Fruit fly (Drosophila melanogaster) whole organism, embryonic: ENCODE results near the gene CG43203.

ENCODE experiments used
- CG11093 ChIP-seq: fragments of 200-800 bp; sonication (Bioruptor generic); IDR thresholded peaks from 3 replicates; pipeline ENCODE4 v1.3.6; 2022; ENCODE audit warnings: missing biosample characterization, missing genetic modification characterization
- CG12391 ChIP-seq: fragments of 200-800 bp; sonication (Bioruptor generic); optimal IDR thresholded peaks from 3 replicates; lab custom pipeline; 2018; ENCODE audit warnings: missing biosample characterization, mild to moderate bottlenecking, missing genetic modification characterization, moderate library complexity
- CG14710 ChIP-seq: fragments of 200-800 bp; sonication (Bioruptor generic); optimal IDR thresholded peaks from 3 replicates; lab custom pipeline; 2019; ENCODE audit warnings: missing biosample characterization, mild to moderate bottlenecking, missing genetic modification characterization, moderate library complexity
- CG14860 ChIP-seq: fragments of 200-800 bp; sonication (Bioruptor generic); IDR thresholded peaks from 3 replicates; pipeline ENCODE4 v1.3.6; 2022; ENCODE audit warnings: missing biosample characterization, missing genetic modification characterization; ENCODE audit not compliant: partially characterized antibody
- CG17186 ChIP-seq: fragments of 200-800 bp; sonication (Bioruptor generic); optimal IDR thresholded peaks from 3 replicates; lab custom pipeline; 2017; ENCODE audit warnings: missing biosample characterization, missing genetic modification reagents, missing genetic modification characterization
- CG1832 ChIP-seq: fragments of 200-800 bp; sonication (Bioruptor generic); optimal IDR thresholded peaks from 2 replicates; lab custom pipeline; 2017; ENCODE audit warnings: missing biosample characterization, mild to moderate bottlenecking, missing genetic modification characterization, inconsistent platforms
- CG2120 ChIP-seq: fragments of 200-800 bp; sonication (Bioruptor generic); optimal IDR thresholded peaks from 3 replicates; lab custom pipeline; 2016; ENCODE audit warnings: missing biosample characterization, missing genetic modification characterization
- CG2199 ChIP-seq: fragments of 200-800 bp; sonication (Bioruptor generic); IDR thresholded peaks from 3 replicates; pipeline ENCODE4 v1.3.6; 2022; ENCODE audit warnings: missing biosample characterization, missing genetic modification characterization
- CG2712 ChIP-seq: fragments of 200-800 bp; optimal IDR thresholded peaks from 3 replicates; lab custom pipeline; 2019; ENCODE audit warnings: missing biosample characterization, mild to moderate bottlenecking, missing genetic modification characterization, moderate library complexity
- CG31441 ChIP-seq: fragments of 200-800 bp; sonication (Bioruptor generic); IDR thresholded peaks from 2 replicates; pipeline ENCODE4 v1.3.6; 2022; ENCODE audit warnings: missing biosample characterization, missing genetic modification characterization
- CG7556 ChIP-seq: fragments of 200-800 bp; sonication (Bioruptor generic); optimal IDR thresholded peaks from 2 replicates; lab custom pipeline; 2017; ENCODE audit warnings: missing biosample characterization, mild to moderate bottlenecking, missing genetic modification characterization
- CG9727 ChIP-seq: fragments of 200-800 bp; sonication (Bioruptor generic); optimal IDR thresholded peaks from 3 replicates; lab custom pipeline; 2017; ENCODE audit warnings: missing biosample characterization, mild to moderate bottlenecking, missing genetic modification characterization
- Dad ChIP-seq: fragments of 200-800 bp; sonication (Bioruptor generic); optimal IDR thresholded peaks from 3 replicates; lab custom pipeline; 2016; ENCODE audit warnings: missing biosample characterization, missing genetic modification characterization
- Dip2 ChIP-seq: fragments of 200-800 bp; sonication (Bioruptor generic); IDR thresholded peaks from 2 replicates; pipeline ENCODE4 v1.3.6; 2022; ENCODE audit warnings: missing biosample characterization, missing genetic modification characterization
- Hmx ChIP-seq: fragments of 200-800 bp; sonication (Bioruptor generic); optimal IDR thresholded peaks from 2 replicates; lab custom pipeline; 2016; ENCODE audit warnings: missing biosample characterization, missing genetic modification characterization
- Jarid2 ChIP-seq: fragments of 200-800 bp; sonication (Bioruptor generic); optimal IDR thresholded peaks from 3 replicates; lab custom pipeline; 2017; ENCODE audit warnings: mild to moderate bottlenecking, missing biosample characterization, missing genetic modification reagents, missing genetic modification characterization
- Lpt ChIP-seq: fragments of >200 bp; optimal IDR thresholded peaks from 2 replicates; lab custom pipeline; 2018; ENCODE audit warnings: missing biosample characterization, missing genetic modification characterization
- Meics ChIP-seq: fragments of 200-800 bp; sonication (Bioruptor generic); optimal IDR thresholded peaks from 2 replicates; lab custom pipeline; 2017; ENCODE audit warnings: missing biosample characterization, mild to moderate bottlenecking, missing genetic modification characterization
- NK7.1 ChIP-seq: fragments of 200-800 bp; sonication (Bioruptor generic); optimal IDR thresholded peaks from 3 replicates; lab custom pipeline; 2016; ENCODE audit warnings: missing biosample characterization, missing genetic modification characterization
- Sox102F ChIP-seq: fragments of 200-800 bp; sonication (Bioruptor generic); optimal IDR thresholded peaks from 2 replicates; lab custom pipeline; 2018; ENCODE audit warnings: missing biosample characterization, mild to moderate bottlenecking, missing genetic modification characterization, moderate library complexity
- Sry-β ChIP-seq: fragments of 200-800 bp; sonication (Bioruptor generic); optimal IDR thresholded peaks from 2 replicates; lab custom pipeline; 2018; ENCODE audit warnings: missing biosample characterization, mild to moderate bottlenecking, missing genetic modification characterization, moderate library complexity
- Xrp1 ChIP-seq: fragments of 200-800 bp; sonication (Bioruptor generic); IDR thresholded peaks from 2 replicates; pipeline ENCODE4 v1.3.6; 2022; ENCODE audit warnings: missing biosample characterization, missing genetic modification characterization
- ato ChIP-seq: fragments of 200-800 bp; sonication (Bioruptor generic); IDR thresholded peaks from 2 replicates; pipeline ENCODE4 v1.3.6; 2022; ENCODE audit warnings: missing biosample characterization, missing genetic modification characterization; ENCODE audit not compliant: partially characterized antibody
- bcd ChIP-seq: fragments of 200-800 bp; sonication (Bioruptor generic); optimal IDR thresholded peaks from 2 replicates; lab custom pipeline; 2017; ENCODE audit warnings: missing biosample characterization, mild to moderate bottlenecking, missing genetic modification characterization
- btn ChIP-seq: fragments of 200-800 bp; sonication (Bioruptor generic); optimal IDR thresholded peaks from 2 replicates; lab custom pipeline; 2016; ENCODE audit warnings: missing biosample characterization, missing genetic modification characterization
- fd96Cb ChIP-seq: fragments of 200-800 bp; sonication (Bioruptor generic); optimal IDR thresholded peaks from 2 replicates; lab custom pipeline; 2018; ENCODE audit warnings: missing biosample characterization, mild to moderate bottlenecking, missing genetic modification characterization, moderate library complexity
- gce ChIP-seq: fragments of 200-800 bp; sonication (Bioruptor generic); IDR thresholded peaks from 3 replicates; pipeline ENCODE4 v1.3.6; 2022; ENCODE audit warnings: missing biosample characterization, missing genetic modification characterization
- hb ChIP-seq: fragments of 200-800 bp; sonication (Bioruptor generic); IDR thresholded peaks from 3 replicates; pipeline ENCODE4 v1.3.6; 2022; ENCODE audit warnings: missing biosample characterization, missing genetic modification characterization; ENCODE audit not compliant: partially characterized antibody
- hkb ChIP-seq, 2 experiments: fragments of 200-800 bp in 1 of 2; fragments of >200 bp in 1 of 2; sonication (Bioruptor generic) in 1 of 2; IDR thresholded peaks in 1 of 2; optimal IDR thresholded peaks in 1 of 2; 2 replicates each; pipeline versions ENCODE4 v1.3.6 to Lab custom; 2017 to 2022; ENCODE audit warnings: missing biosample characterization in 1 of 2, missing genetic modification characterization in 1 of 2
- lab ChIP-seq: fragments of 200-800 bp; sonication (Bioruptor generic); optimal IDR thresholded peaks from 3 replicates; lab custom pipeline; 2017; ENCODE audit warnings: missing biosample characterization, missing genetic modification characterization, mild to moderate bottlenecking, moderate library complexity, missing genetic modification reagents
- lmd ChIP-seq: fragments of 200-800 bp; sonication (Bioruptor generic); IDR thresholded peaks from 2 replicates; pipeline ENCODE4 v1.3.6; 2022; ENCODE audit warnings: missing biosample characterization, missing genetic modification characterization
- nerfin-1 ChIP-seq: fragments of 200-800 bp; sonication (Bioruptor generic); optimal IDR thresholded peaks from 3 replicates; lab custom pipeline; 2019; ENCODE audit warnings: missing biosample characterization, mild to moderate bottlenecking, missing genetic modification characterization, moderate library complexity
- nerfin-2 ChIP-seq: fragments of 200-800 bp; sonication (Bioruptor generic); IDR thresholded peaks from 2 replicates; pipeline ENCODE4 v1.3.6; 2022; ENCODE audit warnings: missing biosample characterization, missing genetic modification characterization; ENCODE audit not compliant: partially characterized antibody
- ro ChIP-seq: fragments of 200-800 bp; sonication (Bioruptor generic); IDR thresholded peaks from 2 replicates; pipeline ENCODE4 v1.3.6; 2022; ENCODE audit warnings: missing biosample characterization, missing genetic modification characterization
- tin ChIP-seq: fragments of 200-800 bp; sonication (Bioruptor generic); optimal IDR thresholded peaks from 3 replicates; lab custom pipeline; 2016; ENCODE audit warnings: missing biosample characterization, missing genetic modification characterization
- tup ChIP-seq: fragments of 200-800 bp; sonication (Bioruptor generic); optimal IDR thresholded peaks from 2 replicates; lab custom pipeline; 2016; ENCODE audit warnings: missing biosample characterization, mild to moderate bottlenecking, missing genetic modification characterization, moderate library complexity

CG43203 gene

DNA sequence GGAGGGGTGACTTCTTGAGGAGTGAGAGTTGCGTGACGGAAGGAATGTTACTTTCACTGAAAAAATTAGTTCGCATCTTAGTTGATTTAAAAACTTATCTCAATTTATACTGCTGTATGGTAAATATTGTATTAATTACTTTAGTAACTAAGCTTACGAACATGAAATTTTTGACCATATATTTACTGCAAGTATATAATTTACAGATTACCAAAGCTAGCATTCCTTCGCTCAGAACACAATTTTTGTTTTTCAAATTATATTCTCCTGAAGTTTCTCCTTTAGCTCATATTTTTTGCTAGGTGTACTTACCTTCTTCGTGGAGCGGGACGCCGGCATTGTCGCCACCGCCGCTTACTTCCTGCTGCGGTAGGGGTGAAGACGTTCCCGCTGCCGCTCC is 16.8 kb downstream of the CG43203 start (continued):
- TF ChIP-seq CG9727 (GFP tag; lab: Kevin White, UChicago) = peak; percentile 41
- TF ChIP-seq CG2712 = peak; percentile 53
- 0 out of 2 replicates have a peak, but pooled peaks have one; percentile 29 for TF ChIP-seq CG31441
- peak; percentile 31 for TF ChIP-seq CG14710
- TF ChIP-seq lab = no peak
- no peak for TF ChIP-seq CG11093
- TF ChIP-seq tin (GFP tag; lab: Kevin White, UChicago) = peak; percentile 12

DNA sequence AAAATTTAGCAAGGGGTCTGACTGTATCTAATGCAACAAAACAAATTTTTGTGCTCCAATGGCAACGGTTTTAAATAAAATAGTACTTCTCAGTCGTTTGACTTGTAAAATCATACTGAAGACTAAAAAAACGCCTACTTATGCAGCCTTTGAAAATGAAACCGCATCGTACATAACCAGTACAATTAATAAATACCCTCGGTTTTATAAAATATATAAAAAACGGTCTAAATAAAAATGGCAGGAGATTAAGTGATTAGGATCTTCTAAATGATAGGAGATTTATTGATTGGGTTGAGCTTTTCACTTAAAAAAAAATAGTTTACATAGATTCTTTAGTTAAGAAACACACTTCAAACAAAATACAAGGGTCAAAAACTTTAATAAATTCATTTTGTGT is 20.8 kb downstream of the CG43203 start, which contains the start of gene CG3581:
Gene CG3581 (minus strand): TSS at position 101 of the 400 bp plus-strand sequence.
- TF ChIP-seq Jarid2 (no peak), Xrp1 (GFP tag; lab: Robert Waterston, UW) (no peak), Lpt (GFP tag; lab: Kevin White, UChicago) (no peak), CG2199 (GFP tag; lab: Robert Waterston, UW) (no peak), lmd (GFP tag; lab: Robert Waterston, UW) (no peak), Meics (no peak), Dip2 (GFP tag; lab: Robert Waterston, UW) (no peak), tup (GFP tag; lab: Kevin White, UChicago) (no peak), CG14860 (GFP tag; lab: Robert Waterston, UW) (no peak), nerfin-2 (GFP tag; lab: Robert Waterston, UW) (no peak), gce (GFP tag; lab: Robert Waterston, UW) (no peak), CG12391 (no peak), ro (GFP tag; lab: Robert Waterston, UW) (no peak), nerfin-1 (tag; lab: Kevin White, UChicago) (no peak), CG17186 (GFP tag; lab: Kevin White, UChicago) (no peak)
- TF ChIP-seq, all 482 proteins: peak for 0

DNA sequence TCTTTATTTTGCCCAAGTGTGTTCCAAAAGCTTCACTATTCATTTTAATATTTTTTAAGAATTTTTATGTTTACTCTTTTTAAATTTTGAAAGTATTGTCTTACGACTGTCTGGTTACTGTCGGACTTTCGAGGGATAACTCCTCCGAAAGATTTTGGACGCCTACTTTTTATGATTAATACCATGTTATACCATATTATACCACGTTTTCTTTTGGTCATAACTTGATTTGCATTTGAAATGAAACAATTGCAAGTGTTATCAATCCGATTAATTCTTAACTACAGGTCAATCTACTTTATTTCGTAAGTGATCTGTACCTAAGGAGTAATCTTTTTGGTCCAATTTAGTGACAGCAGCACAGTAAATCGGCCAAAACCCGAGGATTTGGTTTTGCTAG is 22.1 kb downstream of the CG43203 start, which contains the start of gene CG31404:
Gene CG31404 (minus strand): TSS at position 101 of the 400 bp plus-strand sequence.
- TF ChIP-seq bcd (no peak), CG1832 (no peak), CG2120 (GFP tag; lab: Kevin White, UChicago) (no peak), Dad (GFP tag; lab: Kevin White, UChicago) (no peak), hb (GFP tag; lab: Robert Waterston, UW) (no peak), ro (GFP tag; lab: Robert Waterston, UW) (no peak), Sox102F (GFP tag; lab: Kevin White, UChicago) (no peak), Hmx (GFP tag; lab: Kevin White, UChicago) (no peak), btn (no peak), CG7556 (GFP tag; lab: Kevin White, UChicago) (no peak), ato (no peak), hkb (optimal IDR thresholded peaks at IDR 0.05; lab: Kevin White, UChicago) (no peak), hkb (GFP tag; IDR thresholded peaks at IDR 0.05; lab: Robert Waterston, UW) (no peak), Sry-β (GFP tag; lab: Kevin White, UChicago) (no peak), fd96Cb (no peak), NK7.1 (GFP tag; lab: Kevin White, UChicago) (no peak)

DNA sequence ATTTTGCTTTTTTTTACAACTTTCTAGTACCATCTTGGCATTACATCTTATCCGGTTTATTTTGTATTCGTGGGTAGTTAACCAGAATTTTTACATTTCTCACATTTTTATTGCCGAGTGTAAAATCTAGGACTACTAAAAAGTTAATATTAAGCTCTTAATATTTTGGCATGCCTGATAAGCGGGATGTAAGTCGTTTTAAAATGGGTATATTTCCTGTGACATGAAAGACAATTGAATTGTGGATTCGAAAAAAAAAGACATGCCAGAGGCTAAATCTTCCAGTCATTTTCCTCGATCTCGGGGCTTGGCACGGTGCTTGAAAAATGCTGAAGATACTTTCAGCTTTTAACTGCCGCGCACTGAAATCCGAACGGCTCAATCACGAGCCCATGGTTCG is 23.3 kb downstream of the CG43203 start, which contains the start of gene CG31245:
Gene CG31245 (minus strand): TSS at position 101 of the 400 bp plus-strand sequence.
- TF ChIP-seq hb (GFP tag; lab: Robert Waterston, UW) = no peak
